Worm (Caenorhabditis elegans) whole organism, young adult: ENCODE data around the gene ZK822.10.

ENCODE experiments used
- B0019.2 ChIP-seq: fragments of 200-800 bp; sonication (Bioruptor generic); conservative IDR thresholded peaks from 2 replicates; pipeline ENCODE4 v1.3.6; 2022; ENCODE audit warnings: missing genetic modification reagents, missing genetic modification characterization, missing compliant biosample characterization
- B0261.1 ChIP-seq: sonication (generic microtip); optimal IDR thresholded peaks from 2 replicates; lab custom pipeline; 2016; ENCODE audit warnings: mild to moderate bottlenecking, missing genetic modification characterization, moderate library complexity, missing compliant biosample characterization
- B0336.3 ChIP-seq: fragments of 200-800 bp; sonication (Bioruptor generic); IDR thresholded peaks from 2 replicates; pipeline ENCODE4 v1.3.6; 2022; ENCODE audit warnings: missing genetic modification characterization, missing compliant biosample characterization
- C06A6.2 ChIP-seq: fragments of 200-800 bp; sonication (Bioruptor generic); conservative IDR thresholded peaks from 2 replicates; pipeline ENCODE4 v1.3.6; 2022; ENCODE audit warnings: missing genetic modification characterization, missing compliant biosample characterization
- F23B12.7 ChIP-seq: sonication (generic microtip); optimal IDR thresholded peaks from 2 replicates; lab custom pipeline; 2017; ENCODE audit warnings: missing genetic modification characterization, mild to moderate bottlenecking, missing compliant biosample characterization, antibody characterized with exemption, moderate library complexity; ENCODE audit not compliant: insufficient read depth
- F57A8.1 ChIP-seq: fragments of 200-800 bp; sonication (Bioruptor generic); optimal IDR thresholded peaks from 2 replicates; lab custom pipeline; 2018; ENCODE audit warnings: mild to moderate bottlenecking, missing genetic modification characterization, moderate library complexity, missing compliant biosample characterization
- F57C9.4 ChIP-seq: sonication (generic microtip); optimal IDR thresholded peaks from 2 replicates; lab custom pipeline; 2017; ENCODE audit warnings: mild to moderate bottlenecking, missing genetic modification characterization, missing compliant biosample characterization
- K12H6.12 ChIP-seq: fragments of 200-800 bp; sonication (Bioruptor generic); optimal IDR thresholded peaks from 2 replicates; lab custom pipeline; 2018; ENCODE audit warnings: mild to moderate bottlenecking, missing genetic modification characterization, missing compliant biosample characterization
- T07F8.4 ChIP-seq: sonication (generic microtip); optimal IDR thresholded peaks from 2 replicates; lab custom pipeline; 2016; ENCODE audit warnings: mild to moderate bottlenecking, missing genetic modification characterization, moderate library complexity, missing compliant biosample characterization
- T26A5.8 ChIP-seq: sonication (generic microtip); optimal IDR thresholded peaks from 2 replicates; lab custom pipeline; 2016; ENCODE audit warnings: missing genetic modification characterization, missing compliant biosample characterization
- Y56A3A.18 ChIP-seq: fragments of 200-800 bp; sonication (Bioruptor generic); IDR thresholded peaks from 2 replicates; pipeline ENCODE4 v1.3.6; 2022; ENCODE audit warnings: missing genetic modification reagents, missing genetic modification characterization, missing compliant biosample characterization
- Y67H2A.10 ChIP-seq: fragments of 200-800 bp; sonication (Bioruptor generic); conservative IDR thresholded peaks from 2 replicates; pipeline ENCODE4 v1.3.6; 2022; ENCODE audit warnings: missing genetic modification reagents, missing genetic modification characterization, missing compliant biosample characterization
- ZK185.1 ChIP-seq: sonication (generic microtip); optimal IDR thresholded peaks from 2 replicates; lab custom pipeline; 2016; ENCODE audit warnings: mild to moderate bottlenecking, missing genetic modification characterization, missing compliant biosample characterization; ENCODE audit not compliant: poor library complexity, severe bottlenecking
- bed-1 ChIP-seq: fragments of 200-800 bp; sonication (Bioruptor generic); IDR thresholded peaks from 2 replicates; pipeline ENCODE4 v1.3.6; 2022; ENCODE audit warnings: missing genetic modification reagents, missing genetic modification characterization, missing compliant biosample characterization
- ceh-58 ChIP-seq: fragments of 200-800 bp; sonication (Bioruptor generic); IDR thresholded peaks from 2 replicates; pipeline ENCODE4 v1.3.6; 2022; ENCODE audit warnings: missing genetic modification characterization, missing compliant biosample characterization
- ceh-91 ChIP-seq: fragments of 200-800 bp; sonication (Bioruptor generic); IDR thresholded peaks from 2 replicates; pipeline ENCODE4 v1.3.6; 2022; ENCODE audit warnings: missing genetic modification reagents, missing genetic modification characterization, missing compliant biosample characterization
- die-1 ChIP-seq: sonication (generic microtip); optimal IDR thresholded peaks from 2 replicates; lab custom pipeline; 2016; ENCODE audit warnings: missing genotype, mild to moderate bottlenecking, missing genetic modification characterization, missing compliant biosample characterization
- efl-1 ChIP-seq: fragments of 150-350 bp; optimal IDR thresholded peaks from 2 replicates; lab custom pipeline; 2014; ENCODE audit warnings: missing biosample characterization, missing genetic modification reagents, missing genetic modification characterization
- egrh-3 ChIP-seq: fragments of 200-800 bp; sonication (Bioruptor generic); IDR thresholded peaks from 2 replicates; pipeline ENCODE4 v1.3.6; 2022; ENCODE audit warnings: missing genetic modification reagents, missing genetic modification characterization, missing compliant biosample characterization
- fkh-3 ChIP-seq: sonication (generic microtip); optimal IDR thresholded peaks from 2 replicates; lab custom pipeline; 2016; ENCODE audit warnings: mild to moderate bottlenecking, missing genetic modification characterization, missing compliant biosample characterization
- him-1 ChIP-seq: sonication (generic microtip); optimal IDR thresholded peaks from 2 replicates; lab custom pipeline; 2016; ENCODE audit warnings: missing genotype, missing genetic modification reagents, missing genetic modification characterization, missing compliant biosample characterization
- hlh-26 ChIP-seq: fragments of 200-800 bp; sonication (Bioruptor generic); conservative IDR thresholded peaks from 2 replicates; pipeline ENCODE4 v1.3.6; 2022; ENCODE audit warnings: missing genetic modification reagents, missing genetic modification characterization, missing compliant biosample characterization
- hmg-1.2 ChIP-seq: fragments of 200-800 bp; sonication (Bioruptor generic); IDR thresholded peaks from 2 replicates; pipeline ENCODE4 v1.3.6; 2022; ENCODE audit warnings: missing genetic modification reagents, missing genetic modification characterization, missing compliant biosample characterization
- hrde-1 ChIP-seq: sonication (generic microtip); optimal IDR thresholded peaks from 2 replicates; lab custom pipeline; 2016; ENCODE audit warnings: missing genetic modification characterization, mild to moderate bottlenecking, missing compliant biosample characterization, moderate library complexity, missing genotype, missing genetic modification reagents, borderline replicate concordance
- let-607 ChIP-seq, 2 experiments: fragments of 200-800 bp in 1 of 2; sonication (Bioruptor generic) in 1 of 2; sonication (generic microtip) in 1 of 2; optimal IDR thresholded peaks; 2 replicates each; lab custom pipeline; 2016 to 2018; ENCODE audit warnings: mild to moderate bottlenecking in 2 of 2, missing compliant biosample characterization in 2 of 2, missing genetic modification characterization in 2 of 2, moderate library complexity in 2 of 2, missing genotype in 1 of 2
- lin-26 ChIP-seq: fragments of 200-800 bp; sonication (Bioruptor generic); IDR thresholded peaks from 2 replicates; pipeline ENCODE4 v1.3.6; 2022; ENCODE audit warnings: missing genetic modification reagents, missing genetic modification characterization, missing compliant biosample characterization
- madf-10 ChIP-seq: sonication (generic microtip); optimal IDR thresholded peaks from 2 replicates; lab custom pipeline; 2016; ENCODE audit warnings: mild to moderate bottlenecking, missing genetic modification characterization, missing compliant biosample characterization
- madf-6 ChIP-seq: fragments of 200-800 bp; sonication (Bioruptor generic); IDR thresholded peaks from 2 replicates; pipeline ENCODE4 v1.3.6; 2022; ENCODE audit warnings: missing genetic modification reagents, missing genetic modification characterization, missing compliant biosample characterization
- madf-8 ChIP-seq: fragments of 200-800 bp; sonication (Bioruptor generic); conservative IDR thresholded peaks from 2 replicates; pipeline ENCODE4 v1.3.6; 2022; ENCODE audit warnings: missing genetic modification reagents, missing genetic modification characterization, missing compliant biosample characterization
- mcd-1 ChIP-seq: fragments of 200-800 bp; sonication (Bioruptor generic); IDR thresholded peaks from 2 replicates; pipeline ENCODE4 v1.3.6; 2022; ENCODE audit warnings: missing genetic modification reagents, missing genetic modification characterization, missing compliant biosample characterization
- nfya-1 ChIP-seq: sonication (generic microtip); optimal IDR thresholded peaks from 2 replicates; lab custom pipeline; 2017; ENCODE audit warnings: antibody characterized with exemption, missing compliant biosample characterization, missing genetic modification characterization, borderline replicate concordance; ENCODE audit not compliant: insufficient read depth
- nfya-2 ChIP-seq: fragments of 200-800 bp; sonication (Bioruptor generic); IDR thresholded peaks from 2 replicates; pipeline ENCODE4 v1.3.6; 2022; ENCODE audit warnings: missing genetic modification reagents, missing genetic modification characterization, missing compliant biosample characterization
- nfyb-1 ChIP-seq: fragments of 200-800 bp; sonication (Bioruptor generic); IDR thresholded peaks from 2 replicates; pipeline ENCODE4 v1.3.6; 2022; ENCODE audit warnings: missing genetic modification reagents, missing genetic modification characterization, missing compliant biosample characterization
- nhr-179 ChIP-seq: sonication (generic microtip); optimal IDR thresholded peaks from 2 replicates; lab custom pipeline; 2016; ENCODE audit warnings: mild to moderate bottlenecking, missing genetic modification characterization, missing compliant biosample characterization
- nhr-80 ChIP-seq: sonication (generic microtip); optimal IDR thresholded peaks from 2 replicates; lab custom pipeline; 2016; ENCODE audit warnings: missing genetic modification characterization, missing compliant biosample characterization
- nhr-90 ChIP-seq: sonication (generic microtip); optimal IDR thresholded peaks from 2 replicates; lab custom pipeline; 2016; ENCODE audit warnings: missing genotype, mild to moderate bottlenecking, missing genetic modification characterization, missing compliant biosample characterization
- repo-1 ChIP-seq: sonication (generic microtip); optimal IDR thresholded peaks from 2 replicates; lab custom pipeline; 2017; ENCODE audit warnings: mild to moderate bottlenecking, missing genetic modification characterization, missing compliant biosample characterization
- sea-2 ChIP-seq: fragments of 200-800 bp; sonication (Bioruptor generic); IDR thresholded peaks from 2 replicates; pipeline ENCODE4 v1.3.6; 2022; ENCODE audit warnings: missing genetic modification characterization, missing compliant biosample characterization
- snpc-3.4 ChIP-seq: sonication (generic microtip); optimal IDR thresholded peaks from 2 replicates; lab custom pipeline; 2017; ENCODE audit warnings: missing genetic modification characterization, mild to moderate bottlenecking, missing compliant biosample characterization, antibody characterized with exemption, moderate library complexity, missing genotype, missing genetic modification reagents
- sptf-2 ChIP-seq: fragments of 200-800 bp; sonication (Bioruptor generic); optimal IDR thresholded peaks from 2 replicates; lab custom pipeline; 2018; ENCODE audit warnings: mild to moderate bottlenecking, missing genetic modification characterization, missing compliant biosample characterization
- zfh-2 ChIP-seq: fragments of 200-800 bp; sonication (Bioruptor generic); conservative IDR thresholded peaks from 2 replicates; pipeline ENCODE4 v1.3.6; 2022; ENCODE audit warnings: missing genetic modification reagents, missing genetic modification characterization, missing compliant biosample characterization
- ztf-28 ChIP-seq: fragments of 200-800 bp; sonication (Bioruptor generic); IDR thresholded peaks from 2 replicates; pipeline ENCODE4 v1.3.6; 2022; ENCODE audit warnings: missing genetic modification reagents, missing genetic modification characterization, missing compliant biosample characterization

ZK822.10 gene

ce11 chrIV:11877674-11878073 lies 39.3 kb upstream of the ZK822.10 start, which contains the start of gene pph-2:
Gene pph-2 (minus strand): TSS chrIV:11877774.
- no peak for TF ChIP-seq Y56A3A.18 (GFP tag; lab: Robert Waterston, UW)
- TF ChIP-seq B0019.2 = no peak
- no peak for TF ChIP-seq K12H6.12 (tag; lab: Kevin White, UChicago)
- no peak for TF ChIP-seq repo-1
- TF ChIP-seq zfh-2 (GFP tag; lab: Robert Waterston, UW) = no peak
- no peak for TF ChIP-seq him-1 (tag; lab: Kevin White, UChicago)
- TF ChIP-seq T07F8.4 = no peak
- no peak for TF ChIP-seq die-1 (tag; lab: Kevin White, UChicago)
- no peak for TF ChIP-seq let-607 (tag; optimal IDR thresholded peaks at IDR 0.05; lab: Kevin White, UChicago)
- TF ChIP-seq nhr-90 (tag; lab: Kevin White, UChicago) = no peak
- no peak for TF ChIP-seq madf-10 (tag; lab: Kevin White, UChicago)
- TF ChIP-seq nfya-2 (GFP tag; lab: Robert Waterston, UW) = no peak
- TF ChIP-seq snpc-3.4 = no peak
- TF ChIP-seq sea-2 = no peak

- no peak for TF ChIP-seq efl-1 (GFP tag; lab: Kevin White, UChicago)
- no peak for TF ChIP-seq B0336.3 (GFP tag; lab: Robert Waterston, UW)
- TF ChIP-seq egrh-3 (GFP tag; lab: Robert Waterston, UW) = no peak
- TF ChIP-seq F57C9.4 (tag; lab: Kevin White, UChicago) = no peak
- TF ChIP-seq ztf-28 (GFP tag; lab: Robert Waterston, UW) = no peak
- no peak for TF ChIP-seq ceh-58 (GFP tag; lab: Robert Waterston, UW)
- TF ChIP-seq F23B12.7 (tag; lab: Kevin White, UChicago) = no peak
- TF ChIP-seq hmg-1.2 (GFP tag; lab: Robert Waterston, UW) = no peak
- TF ChIP-seq Y67H2A.10 = no peak
- no peak for TF ChIP-seq hlh-26
- TF ChIP-seq mcd-1 (GFP tag; lab: Robert Waterston, UW) = no peak
- TF ChIP-seq nhr-179 (tag; lab: Kevin White, UChicago) = no peak
- no peak for TF ChIP-seq sea-2
Measured at ce11 chrIV:11878249-11878648, 38.7 kb upstream of the ZK822.10 start, which contains the start of gene cutl-27. Gene cutl-27 (plus strand): TSS chrIV:11878549.

ce11 chrIV:11882534-11882933 lies 34.4 kb upstream of the ZK822.10 start:
- TF ChIP-seq ceh-91 (no peak), fkh-3 (tag; lab: Kevin White, UChicago) (no peak), nfyb-1 (no peak), hrde-1 (no peak), bed-1 (no peak), F57A8.1 (no peak), T26A5.8 (tag; lab: Kevin White, UChicago) (no peak), sptf-2 (no peak), C06A6.2 (no peak), mcd-1 (GFP tag; lab: Robert Waterston, UW) (no peak)

ce11 chrIV:11883478-11883877 lies 33.5 kb upstream of the ZK822.10 start:
- TF ChIP-seq nfya-2 (GFP tag; lab: Robert Waterston, UW) (no peak), ZK185.1 (tag; lab: Kevin White, UChicago) (no peak), B0336.3 (GFP tag; lab: Robert Waterston, UW) (no peak), repo-1 (no peak), nfya-1 (tag; lab: Kevin White, UChicago) (no peak), hmg-1.2 (GFP tag; lab: Robert Waterston, UW) (no peak), madf-8 (GFP tag; lab: Robert Waterston, UW) (no peak), zfh-2 (GFP tag; lab: Robert Waterston, UW) (no peak), mcd-1 (GFP tag; lab: Robert Waterston, UW) (no peak), lin-26 (GFP tag; lab: Robert Waterston, UW) (no peak), nhr-80 (tag; lab: Kevin White, UChicago) (no peak), B0261.1 (no peak), madf-6 (GFP tag; lab: Robert Waterston, UW) (no peak), B0019.2 (no peak)
- TF ChIP-seq, all 124 proteins: peak for 0
